Worm (Caenorhabditis elegans) whole organism, L4/young adult: ENCODE results near the gene ZK930.2.

ENCODE experiments used
- W03F9.2 ChIP-seq: fragments of 150-350 bp; optimal IDR thresholded peaks from 2 replicates; lab custom pipeline; 2014; ENCODE audit warnings: missing biosample characterization, missing genetic modification characterization
- dao-5 ChIP-seq: sonication (generic microtip); optimal IDR thresholded peaks from 2 replicates; lab custom pipeline; 2016; ENCODE audit warnings: missing genotype, missing genetic modification characterization, moderate library complexity, missing compliant biosample characterization
- him-1 ChIP-seq: sonication (generic microtip); optimal IDR thresholded peaks from 2 replicates; lab custom pipeline; 2016; ENCODE audit warnings: missing genotype, missing genetic modification reagents, missing genetic modification characterization, missing compliant biosample characterization

ce11 chrII:11926501-11926900 lies 33.3 kb upstream of the ZK930.2 start:
- TF ChIP-seq him-1 (no peak), dao-5 (tag; lab: Kevin White, UChicago) (no peak), W03F9.2 (tag; lab: Kevin White, UChicago) (no peak)
